Fruit fly (Drosophila melanogaster) Kc167 (cell line): ENCODE measurements around the gene Taf10b.

Experiments
- Myc ChIP-seq: fragments of >200 bp; optimal IDR thresholded peaks from 2 replicates; lab custom pipeline; 2017; ENCODE audit warnings: missing external identifiers
- Sin3A ChIP-seq: fragments of >200 bp; optimal IDR thresholded peaks from 2 replicates; lab custom pipeline; 2018; ENCODE audit warnings: missing external identifiers
- h ChIP-seq: fragments of >200 bp; optimal IDR thresholded peaks from 3 replicates; lab custom pipeline; 2018; ENCODE audit warnings: missing external identifiers
- insv ChIP-seq: fragments of >200 bp; optimal IDR thresholded peaks from 3 replicates; lab custom pipeline; 2018; ENCODE audit warnings: missing external identifiers
- psq ChIP-seq: fragments of >200 bp; optimal IDR thresholded peaks from 2 replicates; lab custom pipeline; 2017; ENCODE audit warnings: missing external identifiers
- ttk ChIP-seq: sonication (Bioruptor generic); optimal IDR thresholded peaks from 2 replicates; lab custom pipeline; 2017; ENCODE audit warnings: missing external identifiers

The Taf10b gene

dm6 chr2L:2734215-2734614 lies 33.4 kb downstream of the Taf10b start:
- no peak for TF ChIP-seq Myc
- TF ChIP-seq ttk (lab: Kevin White, UChicago): no peak
- no peak for TF ChIP-seq psq
- TF ChIP-seq h (lab: Kevin White, UChicago): no peak
- no peak for TF ChIP-seq Sin3A
- TF ChIP-seq insv: no peak

dm6 chr2L:2732139-2732830 lies 35.4 kb downstream of the Taf10b start:
- no peak for TF ChIP-seq Myc
- TF ChIP-seq insv: no peak
- TF ChIP-seq Sin3A: no peak
- no peak for TF ChIP-seq psq
- no peak for TF ChIP-seq ttk (lab: Kevin White, UChicago)

dm6 chr2L:2731370-2732138 lies 36.1 kb downstream of the Taf10b start:
- TF ChIP-seq ttk (lab: Kevin White, UChicago) (no peak), h (lab: Kevin White, UChicago) (no peak), Sin3A (no peak), insv (no peak), psq (no peak), Myc (no peak)

dm6 chr2L:2730756-2731155 lies 36.9 kb downstream of the Taf10b start:
- TF ChIP-seq Myc (no peak), Sin3A (no peak), h (lab: Kevin White, UChicago) (no peak), psq (no peak)

- TF ChIP-seq psq (no peak), h (lab: Kevin White, UChicago) (no peak), Myc (no peak), insv (no peak), ttk (lab: Kevin White, UChicago) (no peak), Sin3A (no peak)
Measured at dm6 chr2L:2729882-2730281, 37.8 kb downstream of the Taf10b start.

dm6 chr2L:2728577-2728976 lies 39.1 kb downstream of the Taf10b start:
- TF ChIP-seq Myc (no peak), psq (no peak), h (lab: Kevin White, UChicago) (no peak), ttk (lab: Kevin White, UChicago) (no peak), insv (no peak), Sin3A (no peak)

dm6 chr2L:2727812-2728211 lies 39.8 kb downstream of the Taf10b start:
- TF ChIP-seq psq: no peak
- no peak for TF ChIP-seq Myc
- no peak for TF ChIP-seq h (lab: Kevin White, UChicago)
- TF ChIP-seq insv: no peak

- no peak for TF ChIP-seq ttk (lab: Kevin White, UChicago)
Measured at dm6 chr2L:2727364-2727763, 40.3 kb downstream of the Taf10b start.

- no peak for TF ChIP-seq h (lab: Kevin White, UChicago)
- no peak for TF ChIP-seq ttk (lab: Kevin White, UChicago)
- no peak for TF ChIP-seq psq
- TF ChIP-seq Myc: no peak
Measured at dm6 chr2L:2725374-2725773, 42.3 kb downstream of the Taf10b start, which contains the start of gene CG31689. Gene CG31689 (plus strand): TSS chr2L:2725674.

- TF ChIP-seq ttk (lab: Kevin White, UChicago) (no peak), Myc (no peak), psq (no peak), insv (no peak), Sin3A (no peak), h (lab: Kevin White, UChicago) (no peak)
Measured at dm6 chr2L:2724459-2724858, 43.2 kb downstream of the Taf10b start.

dm6 chr2L:2723100-2723499 lies 44.5 kb downstream of the Taf10b start:
- no peak for TF ChIP-seq psq
- no peak for TF ChIP-seq Myc
- no peak for TF ChIP-seq h (lab: Kevin White, UChicago)
- no peak for TF ChIP-seq insv
- TF ChIP-seq ttk (lab: Kevin White, UChicago): no peak
- TF ChIP-seq Sin3A: no peak

- TF ChIP-seq h (lab: Kevin White, UChicago) (no peak), Myc (no peak), insv (no peak), Sin3A (no peak), psq (no peak), ttk (lab: Kevin White, UChicago) (no peak)
Measured at dm6 chr2L:2721317-2721716, 46.3 kb downstream of the Taf10b start.

dm6 chr2L:2720368-2720767 lies 47.3 kb downstream of the Taf10b start:
- TF ChIP-seq h (lab: Kevin White, UChicago): no peak
- TF ChIP-seq ttk (lab: Kevin White, UChicago): no peak
- TF ChIP-seq Sin3A: no peak
- TF ChIP-seq psq: no peak
- TF ChIP-seq insv: no peak
- TF ChIP-seq Myc: no peak
